Worm (Caenorhabditis elegans) whole organism, mixed stage, embryonic: ENCODE measurements around the gene C06A6.4.

Source experiments
- M03D4.4 ChIP-seq: sonication (generic microtip); optimal IDR thresholded peaks from 2 replicates; lab custom pipeline; 2017; ENCODE audit warnings: mild to moderate bottlenecking, missing genetic modification characterization, missing compliant biosample characterization
- bed-3 ChIP-seq: fragments of 200-800 bp; sonication (Bioruptor generic); optimal IDR thresholded peaks from 3 replicates; lab custom pipeline; 2018; ENCODE audit warnings: mild to moderate bottlenecking, missing genetic modification characterization, moderate library complexity, missing compliant biosample characterization
- ceh-43 ChIP-seq: fragments of 200-800 bp; sonication (Bioruptor generic); optimal IDR thresholded peaks from 2 replicates; lab custom pipeline; 2018; ENCODE audit warnings: mild to moderate bottlenecking, missing genetic modification characterization, moderate library complexity, missing compliant biosample characterization
- ces-1 ChIP-seq: fragments of 150-350 bp; optimal IDR thresholded peaks from 2 replicates; lab custom pipeline; 2014; ENCODE audit warnings: missing biosample characterization, missing genetic modification reagents, missing genetic modification characterization
- drap-1 ChIP-seq: fragments of 200-800 bp; sonication (Bioruptor generic); optimal IDR thresholded peaks from 3 replicates; lab custom pipeline; 2018; ENCODE audit warnings: mild to moderate bottlenecking, missing genetic modification characterization, missing compliant biosample characterization
- elt-3 ChIP-seq: fragments of 150-350 bp; optimal IDR thresholded peaks from 2 replicates; lab custom pipeline; 2014; ENCODE audit warnings: missing biosample characterization, missing genetic modification characterization
- ham-2 ChIP-seq: fragments of 200-800 bp; sonication (Bioruptor generic); optimal IDR thresholded peaks from 2 replicates; lab custom pipeline; 2018; ENCODE audit warnings: mild to moderate bottlenecking, missing genetic modification characterization, missing compliant biosample characterization
- lin-13 ChIP-seq: fragments of 150-350 bp; optimal IDR thresholded peaks from 2 replicates; lab custom pipeline; 2014; ENCODE audit warnings: missing biosample characterization, missing genetic modification characterization
- lin-32 ChIP-seq: fragments of 200-800 bp; sonication (Bioruptor generic); optimal IDR thresholded peaks from 2 replicates; lab custom pipeline; 2018; ENCODE audit warnings: mild to moderate bottlenecking, missing genetic modification characterization, missing compliant biosample characterization
- lsy-2 ChIP-seq: fragments of 150-350 bp; optimal IDR thresholded peaks from 2 replicates; lab custom pipeline; 2014; ENCODE audit warnings: missing biosample characterization, missing genetic modification characterization
- mab-5 ChIP-seq: fragments of 150-350 bp; optimal IDR thresholded peaks from 2 replicates; lab custom pipeline; 2014; ENCODE audit warnings: missing biosample characterization, missing genetic modification characterization
- nhr-12 ChIP-seq: fragments of 150-350 bp; optimal IDR thresholded peaks from 2 replicates; lab custom pipeline; 2014; ENCODE audit warnings: missing biosample characterization, missing genetic modification characterization
- nhr-237 ChIP-seq: fragments of 150-350 bp; optimal IDR thresholded peaks from 2 replicates; lab custom pipeline; 2014; ENCODE audit warnings: missing biosample characterization, missing genetic modification characterization
- nhr-28 ChIP-seq: fragments of 150-350 bp; optimal IDR thresholded peaks from 2 replicates; lab custom pipeline; 2014; ENCODE audit warnings: missing biosample characterization, missing genetic modification characterization
- pha-4 ChIP-seq: fragments of 150-350 bp; optimal IDR thresholded peaks from 2 replicates; lab custom pipeline; 2018; ENCODE audit warnings: missing biosample characterization, missing genetic modification reagents, missing genetic modification characterization
- sem-2 ChIP-seq: fragments of 200-800 bp; sonication (Bioruptor generic); optimal IDR thresholded peaks from 2 replicates; lab custom pipeline; 2018; ENCODE audit warnings: mild to moderate bottlenecking, missing genetic modification characterization, missing compliant biosample characterization
- tbx-8 ChIP-seq: fragments of 200-800 bp; sonication (Bioruptor generic); optimal IDR thresholded peaks from 2 replicates; lab custom pipeline; 2018; ENCODE audit warnings: mild to moderate bottlenecking, missing genetic modification characterization, moderate library complexity, missing compliant biosample characterization
- unc-120 ChIP-seq: sonication (generic microtip); optimal IDR thresholded peaks from 2 replicates; lab custom pipeline; 2017; ENCODE audit warnings: missing genetic modification characterization, missing compliant biosample characterization; ENCODE audit not compliant: poor library complexity, severe bottlenecking
- unc-39 ChIP-seq: fragments of 150-350 bp; optimal IDR thresholded peaks from 2 replicates; lab custom pipeline; 2014; ENCODE audit warnings: missing biosample characterization, missing genetic modification characterization
- unc-62 ChIP-seq: fragments of 150-350 bp; optimal IDR thresholded peaks from 2 replicates; lab custom pipeline; 2014; ENCODE audit warnings: missing biosample characterization, missing genetic modification reagents, missing genetic modification characterization
- ztf-11 ChIP-seq: fragments of 150-350 bp; optimal IDR thresholded peaks from 2 replicates; lab custom pipeline; 2014; ENCODE audit warnings: missing biosample characterization, missing genetic modification characterization

Gene C06A6.4

DNA sequence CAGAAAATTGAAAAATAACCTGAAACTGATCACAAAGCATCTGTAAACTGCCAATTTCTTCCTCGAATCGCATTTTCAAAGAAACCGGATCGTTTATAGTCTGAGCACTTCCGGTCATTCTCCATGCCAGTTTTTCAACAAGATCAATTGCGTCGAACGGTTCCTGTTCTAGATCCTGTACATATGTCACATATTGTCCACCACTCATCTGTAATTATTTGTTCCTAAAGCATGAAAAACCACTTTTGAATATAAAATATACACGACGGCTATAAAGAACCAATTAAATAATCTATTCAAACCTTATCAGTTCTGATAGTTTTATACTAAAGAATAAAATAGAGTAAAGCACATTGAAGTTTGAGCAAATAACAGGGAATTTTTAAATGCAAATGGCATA lies 46.8 kb downstream of the C06A6.4 start, which contains the start of gene sec-10:
Gene sec-10 (minus strand): TSS at position 208 of the 400 bp plus-strand sequence.
- no peak for TF ChIP-seq ham-2 (GFP tag; lab: Kevin White, UChicago)
- no peak for TF ChIP-seq mab-5 (tag; lab: Kevin White, UChicago)
- no peak for TF ChIP-seq tbx-8 (GFP tag; lab: Kevin White, UChicago)
- TF ChIP-seq drap-1 (GFP tag; lab: Kevin White, UChicago): no peak
- no peak for TF ChIP-seq lsy-2 (tag; lab: Kevin White, UChicago)
- TF ChIP-seq ceh-43 (GFP tag; lab: Kevin White, UChicago): no peak
- no peak for TF ChIP-seq nhr-12 (tag; lab: Kevin White, UChicago)
- no peak for TF ChIP-seq nhr-28 (tag; lab: Kevin White, UChicago)
- no peak for TF ChIP-seq lin-32 (GFP tag; lab: Kevin White, UChicago)
- TF ChIP-seq pha-4 (tag; lab: Kevin White, UChicago): no peak
- TF ChIP-seq sem-2 (GFP tag; lab: Kevin White, UChicago): no peak
- TF ChIP-seq unc-39 (tag; lab: Kevin White, UChicago): no peak
- no peak for TF ChIP-seq ztf-11
- no peak for TF ChIP-seq ces-1 (GFP tag; lab: Kevin White, UChicago)
- TF ChIP-seq elt-3 (tag; lab: Kevin White, UChicago): no peak
- no peak for TF ChIP-seq nhr-237 (tag; lab: Kevin White, UChicago)
- no peak for TF ChIP-seq lin-13 (tag; lab: Kevin White, UChicago)
- TF ChIP-seq unc-120 (tag; lab: Kevin White, UChicago): no peak
- TF ChIP-seq unc-62: no peak
- TF ChIP-seq M03D4.4 (tag; lab: Kevin White, UChicago): no peak

DNA sequence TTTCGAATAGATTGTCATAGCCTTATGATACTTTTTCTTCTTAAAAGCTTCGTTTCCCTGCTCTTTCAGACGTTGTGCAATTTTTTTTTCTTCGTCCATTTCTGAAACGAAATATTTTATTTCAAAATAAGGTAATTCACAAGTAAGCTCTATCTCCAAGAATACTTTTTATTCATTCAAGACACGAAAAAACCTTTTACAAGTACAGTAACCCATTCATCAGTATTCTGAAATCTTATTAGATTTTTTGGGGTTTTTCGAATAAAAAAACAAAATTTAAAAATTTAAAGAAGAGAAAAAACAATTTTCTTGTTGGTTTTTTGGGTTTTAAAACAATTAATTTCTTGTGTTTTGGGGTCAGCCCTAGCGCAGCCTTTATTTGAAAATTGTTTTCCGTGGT lies 50.2 kb downstream of the C06A6.4 start, which contains the start of gene rpap-3:
Gene rpap-3 (minus strand): TSS at position 101 of the 400 bp plus-strand sequence.
- no peak for TF ChIP-seq nhr-237 (tag; lab: Kevin White, UChicago)
- TF ChIP-seq unc-62: no peak
- TF ChIP-seq bed-3 (GFP tag; lab: Kevin White, UChicago): no peak
- TF ChIP-seq mab-5 (tag; lab: Kevin White, UChicago): no peak
